Worm (Caenorhabditis elegans) whole organism, L1 larva: ENCODE results near the gene F17C8.3.

Experiments used
- C04F5.9 ChIP-seq: sonication (generic microtip); optimal IDR thresholded peaks from 2 replicates; lab custom pipeline; 2016; ENCODE audit warnings: missing genetic modification characterization, missing compliant biosample characterization
- C34B4.2 ChIP-seq: sonication (generic microtip); optimal IDR thresholded peaks from 2 replicates; lab custom pipeline; 2017; ENCODE audit warnings: mild to moderate bottlenecking, missing genetic modification characterization, missing compliant biosample characterization
- egl-27 ChIP-seq, 2 experiments: fragments of 150-350 bp in 1 of 2; sonication (generic microtip); optimal IDR thresholded peaks; 3 replicates each; lab custom pipeline; 2017 to 2018; ENCODE audit warnings: missing biosample characterization in 2 of 2, missing genetic modification characterization in 2 of 2, missing genetic modification reagents in 2 of 2
- ets-5 ChIP-seq: fragments of 200-800 bp; sonication (Bioruptor generic); IDR thresholded peaks from 2 replicates; pipeline ENCODE4 v1.3.6; 2022; ENCODE audit warnings: missing genetic modification characterization, missing compliant biosample characterization
- fkh-10 ChIP-seq: sonication (generic microtip); optimal IDR thresholded peaks from 2 replicates; lab custom pipeline; 2017; ENCODE audit warnings: missing biosample characterization, missing genetic modification reagents, missing genetic modification characterization
- fos-1 ChIP-seq: fragments of 150-350 bp; optimal IDR thresholded peaks from 2 replicates; lab custom pipeline; 2014; ENCODE audit warnings: missing biosample characterization, missing genetic modification characterization
- lin-13 ChIP-seq: fragments of 150-350 bp; optimal IDR thresholded peaks from 2 replicates; lab custom pipeline; 2014; ENCODE audit warnings: missing biosample characterization, missing genetic modification reagents, missing genetic modification characterization
- mep-1 ChIP-seq: fragments of 150-350 bp; optimal IDR thresholded peaks from 2 replicates; lab custom pipeline; 2014; ENCODE audit warnings: missing biosample characterization, missing genetic modification characterization
- nhr-12 ChIP-seq: sonication (generic microtip); optimal IDR thresholded peaks from 2 replicates; lab custom pipeline; 2017; ENCODE audit warnings: missing biosample characterization, missing genetic modification characterization
- nhr-237 ChIP-seq: fragments of 150-350 bp; optimal IDR thresholded peaks from 2 replicates; lab custom pipeline; 2014; ENCODE audit warnings: missing biosample characterization, missing genetic modification characterization
- pag-3 ChIP-seq: sonication (generic microtip); optimal IDR thresholded peaks from 2 replicates; lab custom pipeline; 2017; ENCODE audit warnings: missing genetic modification characterization, mild to moderate bottlenecking, missing compliant biosample characterization, antibody characterized with exemption, borderline replicate concordance; ENCODE audit not compliant: insufficient read depth
- snpc-4 ChIP-seq: fragments of 150-350 bp; optimal IDR thresholded peaks from 2 replicates; lab custom pipeline; 2014; ENCODE audit warnings: missing biosample characterization, missing genetic modification characterization

DNA sequence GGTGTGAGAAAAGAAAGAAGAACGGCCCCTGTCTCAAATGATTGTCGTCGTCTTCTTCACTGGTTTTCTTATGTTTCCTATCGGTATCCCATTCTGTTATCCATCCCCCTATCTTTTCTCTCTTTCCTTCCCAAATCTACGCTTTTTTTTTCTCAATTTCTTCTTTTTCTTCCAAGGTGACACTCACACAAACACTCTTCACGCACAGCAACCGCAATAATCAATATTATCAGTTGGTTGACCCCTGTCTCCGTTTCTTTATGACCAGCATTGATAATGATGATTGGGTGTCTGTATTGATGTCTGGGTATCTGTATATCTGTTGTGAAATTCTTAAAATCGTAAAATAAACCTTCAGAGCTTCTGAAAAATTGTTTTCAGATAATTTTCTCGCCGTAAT, 9.1 kb downstream of the F17C8.3 start:
- TF ChIP-seq C04F5.9 (tag; lab: Kevin White, UChicago) (no peak), egl-27 (tag; optimal IDR thresholded peaks at IDR 0.05; lab: Kevin White, UChicago) (no peak), fos-1 (tag; lab: Kevin White, UChicago) (no peak), mep-1 (tag; lab: Kevin White, UChicago) (no peak), snpc-4 (tag; lab: Kevin White, UChicago) (no peak), nhr-12 (tag; lab: Kevin White, UChicago) (no peak), pag-3 (tag; lab: Kevin White, UChicago) (no peak), ets-5 (GFP tag; lab: Robert Waterston, UW) (no peak), nhr-237 (no peak), lin-13 (GFP tag; lab: Kevin White, UChicago) (no peak), C34B4.2 (tag; lab: Kevin White, UChicago) (no peak), fkh-10 (GFP tag; lab: Kevin White, UChicago) (no peak)
